Fruit fly (Drosophila melanogaster): Measurements from ENCODE around the gene CG10333.
A peak's percentile ranks its signal among the peaks of the same experiment; 100 is the strongest.

Gene CG10333

DNA sequence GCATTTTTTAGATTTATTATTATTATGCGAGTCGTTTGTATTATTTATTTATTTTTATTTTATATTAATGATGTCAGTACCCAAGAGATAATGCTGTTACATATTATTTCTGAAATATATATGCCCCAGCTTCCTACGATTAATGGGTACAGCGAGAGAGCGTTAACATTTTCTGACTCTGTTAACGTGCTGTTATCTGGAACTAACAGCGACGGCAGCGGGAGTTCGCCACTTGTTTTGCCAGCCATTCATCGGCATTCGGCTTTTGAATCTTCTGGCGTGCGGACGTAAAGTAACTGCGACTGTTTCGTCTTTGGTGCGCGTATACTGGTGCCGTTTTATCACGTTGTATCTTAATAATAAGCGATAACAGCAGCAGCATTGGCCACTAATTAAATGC is 10.4 kb downstream of the CG10333 start, which contains the start of gene MESR3 (continued):
- TF ChIP-seq Blimp-1 (GFP tag; optimal IDR thresholded peaks at IDR 0.05) (peak; percentile 25), CG10669 (GFP tag; optimal IDR thresholded peaks at IDR 0.05) (peak; percentile 69), fkh (GFP tag; optimal IDR thresholded peaks at IDR 0.05) (peak; percentile 10), Sox15 (GFP tag; optimal IDR thresholded peaks at IDR 0.05) (no peak), CG31627 (GFP tag; optimal IDR thresholded peaks at IDR 0.05) (peak; percentile 7), Eip75B (GFP tag; optimal IDR thresholded peaks at IDR 0.05) (no peak), cyc (GFP tag; optimal IDR thresholded peaks at IDR 0.05) (peak; percentile 32), vri (GFP tag; optimal IDR thresholded peaks at IDR 0.05) (no peak), Sox14 (GFP tag; optimal IDR thresholded peaks at IDR 0.05) (no peak), dsx (GFP tag; optimal IDR thresholded peaks at IDR 0.05; ENCODE audit: poor library complexity, severe bottlenecking) (peak; percentile 79), svp (GFP tag) (no peak), lz (GFP tag; optimal IDR thresholded peaks at IDR 0.05) (peak; percentile 1)

dm6 chr2L:18620153-18620552 is 13.5 kb downstream of the CG10333 start:
- TF ChIP-seq CG11902 (GFP tag; optimal IDR thresholded peaks at IDR 0.05) (no peak), fkh (GFP tag; optimal IDR thresholded peaks at IDR 0.05) (peak; percentile 1)

- TF ChIP-seq dsx (GFP tag; optimal IDR thresholded peaks at IDR 0.05; ENCODE audit: poor library complexity, severe bottlenecking), result peak; percentile 70
- TF ChIP-seq Ets21C (GFP tag; optimal IDR thresholded peaks at IDR 0.05), result peak; percentile 82
- peak; percentile 77 for TF ChIP-seq CG6163 (GFP tag; IDR thresholded peaks at IDR 0.05)
- TF ChIP-seq Ets96B (tag; optimal IDR thresholded peaks at IDR 0.05), result peak; percentile 64
- peak; percentile 40 to 56 for TF ChIP-seq ss (GFP tag; optimal IDR thresholded peaks at IDR 0.05)
- peak; percentile 75 for TF ChIP-seq CG3032 (tag; optimal IDR thresholded peaks at IDR 0.05)
- peak; percentile 1 to 63 for TF ChIP-seq salr (GFP tag; optimal IDR thresholded peaks at IDR 0.05)
- peak; percentile 36 for TF ChIP-seq CG9139 (GFP tag; optimal IDR thresholded peaks at IDR 0.05)
- peak; percentile 76 for TF ChIP-seq Sox15 (GFP tag; optimal IDR thresholded peaks at IDR 0.05)
- TF ChIP-seq CG6276 (GFP tag; optimal IDR thresholded peaks at IDR 0.05), result peak; percentile 40
- peak; percentile 91 for TF ChIP-seq topi (GFP tag; optimal IDR thresholded peaks at IDR 0.05)
- TF ChIP-seq cyc (GFP tag; optimal IDR thresholded peaks at IDR 0.05), result peak; percentile 86
- peak; percentile 66 for TF ChIP-seq fd59A (GFP tag; optimal IDR thresholded peaks at IDR 0.05)
- no peak for TF ChIP-seq CG4318 (GFP tag; optimal IDR thresholded peaks at IDR 0.05)
- peak; percentile 38 for TF ChIP-seq CG16779 (tag; optimal IDR thresholded peaks at IDR 0.05)
- TF ChIP-seq Eip78C (GFP tag), result peak; percentile 96
- peak; percentile 56 for TF ChIP-seq CG32006 (GFP tag; optimal IDR thresholded peaks at IDR 0.05)
- peak; percentile 68 for TF ChIP-seq Eip75B (GFP tag; optimal IDR thresholded peaks at IDR 0.05)
- TF ChIP-seq spab (GFP tag; optimal IDR thresholded peaks at IDR 0.05), result peak; percentile 75
- TF ChIP-seq vri (GFP tag; optimal IDR thresholded peaks at IDR 0.05), result peak; percentile 85
- TF ChIP-seq svp (GFP tag), result peak; percentile 94
- TF ChIP-seq CG6792 (GFP tag; optimal IDR thresholded peaks at IDR 0.05), result peak; percentile 78
- TF ChIP-seq Met (GFP tag; optimal IDR thresholded peaks at IDR 0.05), result peak; percentile 88
- TF ChIP-seq Hr39 (GFP tag; optimal IDR thresholded peaks at IDR 0.05), result peak; percentile 86
- TF ChIP-seq CG8319 (GFP tag; optimal IDR thresholded peaks at IDR 0.05), result peak; percentile 84
- peak; percentile 83 for TF ChIP-seq Sox102F (GFP tag; optimal IDR thresholded peaks at IDR 0.05)
- peak; percentile 63; the same call in 2 of the 3 replicates for TF ChIP-seq eg (GFP tag; IDR thresholded peaks at IDR 0.05)
- peak; percentile 80 for TF ChIP-seq achi (GFP tag; optimal IDR thresholded peaks at IDR 0.05)
- peak; percentile 75 for TF ChIP-seq lz (GFP tag; optimal IDR thresholded peaks at IDR 0.05)
- TF ChIP-seq CG8119 (GFP tag; IDR thresholded peaks at IDR 0.05), result peak; percentile 54; the same call in 1 of the 3 replicates
- TF ChIP-seq Smox (GFP tag; optimal IDR thresholded peaks at IDR 0.05), result peak; percentile 89
- peak; percentile 80 for TF ChIP-seq CG11902 (GFP tag; optimal IDR thresholded peaks at IDR 0.05)
- peak; percentile 72 for TF ChIP-seq CG6808 (GFP tag; optimal IDR thresholded peaks at IDR 0.05)
- peak; percentile 39 for TF ChIP-seq Gug (GFP tag; IDR thresholded peaks at IDR 0.05)
- TF ChIP-seq net (GFP tag; optimal IDR thresholded peaks at IDR 0.05), result peak; percentile 64
- TF ChIP-seq Sox14 (GFP tag; optimal IDR thresholded peaks at IDR 0.05), result peak; percentile 87
- no peak for TF ChIP-seq dac (GFP tag; optimal IDR thresholded peaks at IDR 0.05)
- TF ChIP-seq CG6854 (GFP tag; optimal IDR thresholded peaks at IDR 0.05), result peak; percentile 66
- TF ChIP-seq CG1621 (tag; optimal IDR thresholded peaks at IDR 0.05), result peak; percentile 58
- TF ChIP-seq CG31627 (GFP tag; optimal IDR thresholded peaks at IDR 0.05), result peak; percentile 85
These were observed 15.0 kb downstream of the CG10333 start for dm6 chr2L:18621357-18622211.
